Fruit fly (Drosophila melanogaster) whole organism, adult: ENCODE data around the gene CG31161.

Experiments used
- CG12768 ChIP-seq: fragments of 200-800 bp; sonication (Bioruptor generic); optimal IDR thresholded peaks from 2 replicates; lab custom pipeline; 2017; ENCODE audit warnings: missing biosample characterization, missing genetic modification characterization, mild to moderate bottlenecking, moderate library complexity, missing genetic modification reagents
- cic ChIP-seq: fragments of 200-800 bp; sonication (Bioruptor generic); optimal IDR thresholded peaks from 2 replicates; lab custom pipeline; 2017; ENCODE audit warnings: missing biosample characterization, mild to moderate bottlenecking, missing genetic modification characterization, moderate library complexity
- kay ChIP-seq: fragments of 200-800 bp; sonication (Bioruptor generic); peaks from one replicate; lab custom pipeline; 2016; ENCODE audit warnings: missing biosample characterization, missing genetic modification characterization, borderline replicate concordance
- ovo ChIP-seq: fragments of 200-800 bp; sonication (Bioruptor generic); optimal IDR thresholded peaks from 2 replicates; lab custom pipeline; 2016; ENCODE audit warnings: missing biosample characterization, missing genetic modification characterization
- tj ChIP-seq: fragments of 200-800 bp; sonication (Bioruptor generic); optimal IDR thresholded peaks from 3 replicates; lab custom pipeline; 2017; ENCODE audit warnings: missing biosample characterization, mild to moderate bottlenecking, missing genetic modification characterization, moderate library complexity
- toe ChIP-seq: fragments of 200-800 bp; sonication (Bioruptor generic); optimal IDR thresholded peaks from 2 replicates; lab custom pipeline; 2016; ENCODE audit warnings: missing biosample characterization, missing genetic modification characterization

DNA sequence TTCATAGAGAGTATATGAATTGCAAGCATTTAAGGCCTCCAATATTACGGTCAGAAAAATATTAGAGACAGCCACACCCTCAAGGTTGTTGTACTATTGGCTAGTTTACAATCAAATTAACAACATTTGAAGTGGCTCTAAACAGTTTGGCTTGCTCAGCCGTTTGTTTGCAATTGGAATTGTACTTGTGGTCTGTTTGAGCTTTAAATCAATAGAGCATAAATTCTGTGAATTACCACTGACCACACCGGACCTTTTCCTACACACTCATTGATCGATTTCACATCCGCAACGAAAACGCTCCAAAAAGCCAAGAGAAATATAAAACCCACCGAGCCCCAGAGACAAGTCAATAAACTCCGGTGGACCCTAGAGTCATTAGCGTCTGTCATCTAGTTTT, 42.7 kb upstream of the CG31161 start:
- TF ChIP-seq cic: no peak
- TF ChIP-seq toe (GFP tag; lab: Kevin White, UChicago): no peak
- no peak for TF ChIP-seq ovo (GFP tag; lab: Kevin White, UChicago)
- no peak for TF ChIP-seq kay (GFP tag; lab: Kevin White, UChicago)
- no peak for TF ChIP-seq CG12768
- TF ChIP-seq tj: no peak
